Worm (Caenorhabditis elegans) whole organism, young adult: ENCODE measurements around the gene col-187.

Experiments
- B0035.1 ChIP-seq: sonication (generic microtip); optimal IDR thresholded peaks from 2 replicates; lab custom pipeline; 2016; ENCODE audit warnings: missing genetic modification characterization, mild to moderate bottlenecking, missing compliant biosample characterization, missing genotype, missing genetic modification reagents
- B0261.1 ChIP-seq: sonication (generic microtip); optimal IDR thresholded peaks from 2 replicates; lab custom pipeline; 2016; ENCODE audit warnings: mild to moderate bottlenecking, missing genetic modification characterization, moderate library complexity, missing compliant biosample characterization
- B0336.3 ChIP-seq: fragments of 200-800 bp; sonication (Bioruptor generic); IDR thresholded peaks from 2 replicates; pipeline ENCODE4 v1.3.6; 2022; ENCODE audit warnings: missing genetic modification characterization, missing compliant biosample characterization
- C06A6.2 ChIP-seq: fragments of 200-800 bp; sonication (Bioruptor generic); conservative IDR thresholded peaks from 2 replicates; pipeline ENCODE4 v1.3.6; 2022; ENCODE audit warnings: missing genetic modification characterization, missing compliant biosample characterization
- F49E8.2 ChIP-seq: sonication (generic microtip); optimal IDR thresholded peaks from 3 replicates; lab custom pipeline; 2017; ENCODE audit warnings: missing genetic modification characterization, mild to moderate bottlenecking, missing compliant biosample characterization, antibody characterized with exemption, moderate library complexity; ENCODE audit not compliant: insufficient read depth
- F52B5.7 ChIP-seq: sonication (generic microtip); optimal IDR thresholded peaks from 2 replicates; lab custom pipeline; 2016; ENCODE audit warnings: mild to moderate bottlenecking, missing genetic modification characterization, missing compliant biosample characterization
- F55B11.4 ChIP-seq: sonication (generic microtip); optimal IDR thresholded peaks from 2 replicates; lab custom pipeline; 2016; ENCODE audit warnings: missing compliant biosample characterization, missing genetic modification characterization, borderline replicate concordance; ENCODE audit not compliant: insufficient read depth
- Y53G8AR.9 ChIP-seq: fragments of 200-800 bp; sonication (Bioruptor generic); conservative IDR thresholded peaks from 2 replicates; pipeline ENCODE4 v1.3.6; 2022; ENCODE audit warnings: missing genetic modification reagents, missing genetic modification characterization, missing compliant biosample characterization
- Y67H2A.10 ChIP-seq: fragments of 200-800 bp; sonication (Bioruptor generic); conservative IDR thresholded peaks from 2 replicates; pipeline ENCODE4 v1.3.6; 2022; ENCODE audit warnings: missing genetic modification reagents, missing genetic modification characterization, missing compliant biosample characterization
- Y79H2A.3 ChIP-seq: fragments of 200-800 bp; sonication (Bioruptor generic); conservative IDR thresholded peaks from 2 replicates; pipeline ENCODE4 v1.3.6; 2022; ENCODE audit warnings: missing genetic modification reagents, missing genetic modification characterization, missing compliant biosample characterization
- Y95B8A.8 ChIP-seq: fragments of 200-800 bp; sonication (Bioruptor generic); IDR thresholded peaks from 2 replicates; pipeline ENCODE4 v1.3.6; 2022; ENCODE audit warnings: missing genetic modification reagents, missing genetic modification characterization, missing compliant biosample characterization
- ama-1 ChIP-seq, 3 experiments: fragments of 150-350 bp in 1 of 3; sonication (generic microtip) in 2 of 3; optimal IDR thresholded peaks; 2 replicates each; lab custom pipeline; 2014 to 2018; ENCODE audit warnings: missing biosample characterization in 2 of 3, missing genetic modification characterization in 2 of 3, missing genetic modification reagents in 2 of 3
- aptf-2 ChIP-seq: fragments of 200-800 bp; sonication (Bioruptor generic); conservative IDR thresholded peaks from 2 replicates; pipeline ENCODE4 v1.3.6; 2022; ENCODE audit warnings: missing genetic modification reagents, missing genetic modification characterization, missing compliant biosample characterization
- bed-1 ChIP-seq: fragments of 200-800 bp; sonication (Bioruptor generic); IDR thresholded peaks from 2 replicates; pipeline ENCODE4 v1.3.6; 2022; ENCODE audit warnings: missing genetic modification reagents, missing genetic modification characterization, missing compliant biosample characterization
- cebp-2 ChIP-seq: fragments of 200-800 bp; sonication (Bioruptor generic); IDR thresholded peaks from 2 replicates; pipeline ENCODE4 v1.3.6; 2022; ENCODE audit warnings: missing genetic modification characterization, missing compliant biosample characterization
- ceh-27 ChIP-seq: fragments of 200-800 bp; sonication (Bioruptor generic); optimal IDR thresholded peaks from 2 replicates; lab custom pipeline; 2018; ENCODE audit warnings: mild to moderate bottlenecking, missing genetic modification characterization, moderate library complexity, missing compliant biosample characterization
- ceh-58 ChIP-seq: fragments of 200-800 bp; sonication (Bioruptor generic); IDR thresholded peaks from 2 replicates; pipeline ENCODE4 v1.3.6; 2022; ENCODE audit warnings: missing genetic modification characterization, missing compliant biosample characterization
- ceh-79 ChIP-seq: sonication (generic microtip); optimal IDR thresholded peaks from 2 replicates; lab custom pipeline; 2017; ENCODE audit warnings: mild to moderate bottlenecking, missing genetic modification characterization, missing compliant biosample characterization
- ceh-91 ChIP-seq: fragments of 200-800 bp; sonication (Bioruptor generic); IDR thresholded peaks from 2 replicates; pipeline ENCODE4 v1.3.6; 2022; ENCODE audit warnings: missing genetic modification reagents, missing genetic modification characterization, missing compliant biosample characterization
- die-1 ChIP-seq: sonication (generic microtip); optimal IDR thresholded peaks from 2 replicates; lab custom pipeline; 2016; ENCODE audit warnings: missing genotype, mild to moderate bottlenecking, missing genetic modification characterization, missing compliant biosample characterization
- efl-1 ChIP-seq: fragments of 150-350 bp; optimal IDR thresholded peaks from 2 replicates; lab custom pipeline; 2014; ENCODE audit warnings: missing biosample characterization, missing genetic modification reagents, missing genetic modification characterization
- ekl-4 ChIP-seq: fragments of 200-800 bp; sonication (Bioruptor generic); IDR thresholded peaks from 2 replicates; pipeline ENCODE4 v1.3.6; 2022; ENCODE audit warnings: missing genetic modification reagents, missing genetic modification characterization, missing compliant biosample characterization
- hlh-12 ChIP-seq: sonication (generic microtip); optimal IDR thresholded peaks from 2 replicates; lab custom pipeline; 2016; ENCODE audit warnings: missing genetic modification characterization, missing compliant biosample characterization
- hmg-20 ChIP-seq: fragments of 200-800 bp; sonication (Bioruptor generic); IDR thresholded peaks from 2 replicates; pipeline ENCODE4 v1.3.6; 2022; ENCODE audit warnings: missing genetic modification reagents, missing genetic modification characterization, missing compliant biosample characterization
- lag-1 ChIP-seq: fragments of 200-800 bp; sonication (Bioruptor generic); IDR thresholded peaks from 2 replicates; pipeline ENCODE4 v1.3.6; 2022; ENCODE audit warnings: missing genetic modification reagents, missing genetic modification characterization, missing compliant biosample characterization
- let-526 ChIP-seq: fragments of 200-800 bp; sonication (Bioruptor generic); IDR thresholded peaks from 2 replicates; pipeline ENCODE4 v1.3.6; 2022; ENCODE audit warnings: missing genetic modification reagents, missing genetic modification characterization, missing compliant biosample characterization
- lin-35 ChIP-seq, 3 experiments: fragments of 150-350 bp in 2 of 3; sonication (generic microtip) in 1 of 3; optimal IDR thresholded peaks; 2 replicates each; lab custom pipeline; 2014 to 2018; ENCODE audit warnings: missing biosample characterization in 3 of 3, missing genetic modification characterization in 3 of 3, missing genetic modification reagents in 3 of 3
- lsy-27 ChIP-seq: sonication (generic microtip); optimal IDR thresholded peaks from 2 replicates; lab custom pipeline; 2017; ENCODE audit warnings: missing genetic modification characterization, mild to moderate bottlenecking, missing compliant biosample characterization, antibody characterized with exemption, missing genotype, borderline replicate concordance; ENCODE audit not compliant: insufficient read depth
- madf-3 ChIP-seq: fragments of 200-800 bp; sonication (Bioruptor generic); IDR thresholded peaks from 2 replicates; pipeline ENCODE4 v1.3.6; 2022; ENCODE audit warnings: missing genetic modification reagents, missing genetic modification characterization, missing compliant biosample characterization
- mcd-1 ChIP-seq: fragments of 200-800 bp; sonication (Bioruptor generic); IDR thresholded peaks from 2 replicates; pipeline ENCODE4 v1.3.6; 2022; ENCODE audit warnings: missing genetic modification reagents, missing genetic modification characterization, missing compliant biosample characterization
- mel-28 ChIP-seq: sonication (generic microtip); optimal IDR thresholded peaks from 2 replicates; lab custom pipeline; 2016; ENCODE audit warnings: borderline replicate concordance, mild to moderate bottlenecking, missing genetic modification characterization, missing compliant biosample characterization
- mxl-1 ChIP-seq: sonication (generic microtip); optimal IDR thresholded peaks from 2 replicates; lab custom pipeline; 2016; ENCODE audit warnings: missing genetic modification characterization, missing compliant biosample characterization
- nfya-1 ChIP-seq: sonication (generic microtip); optimal IDR thresholded peaks from 2 replicates; lab custom pipeline; 2017; ENCODE audit warnings: antibody characterized with exemption, missing compliant biosample characterization, missing genetic modification characterization, borderline replicate concordance; ENCODE audit not compliant: insufficient read depth
- nfya-2 ChIP-seq: fragments of 200-800 bp; sonication (Bioruptor generic); IDR thresholded peaks from 2 replicates; pipeline ENCODE4 v1.3.6; 2022; ENCODE audit warnings: missing genetic modification reagents, missing genetic modification characterization, missing compliant biosample characterization
- nhr-120 ChIP-seq: fragments of 200-800 bp; sonication (Bioruptor generic); IDR thresholded peaks from 2 replicates; pipeline ENCODE4 v1.3.6; 2022; ENCODE audit warnings: missing genetic modification characterization, missing compliant biosample characterization
- nhr-179 ChIP-seq: sonication (generic microtip); optimal IDR thresholded peaks from 2 replicates; lab custom pipeline; 2016; ENCODE audit warnings: mild to moderate bottlenecking, missing genetic modification characterization, missing compliant biosample characterization
- nhr-80 ChIP-seq: sonication (generic microtip); optimal IDR thresholded peaks from 2 replicates; lab custom pipeline; 2016; ENCODE audit warnings: missing genetic modification characterization, missing compliant biosample characterization
- nhr-90 ChIP-seq: sonication (generic microtip); optimal IDR thresholded peaks from 2 replicates; lab custom pipeline; 2016; ENCODE audit warnings: missing genotype, mild to moderate bottlenecking, missing genetic modification characterization, missing compliant biosample characterization
- repo-1 ChIP-seq: sonication (generic microtip); optimal IDR thresholded peaks from 2 replicates; lab custom pipeline; 2017; ENCODE audit warnings: mild to moderate bottlenecking, missing genetic modification characterization, missing compliant biosample characterization
- rpc-1 ChIP-seq, 2 experiments: fragments of 150-350 bp in 1 of 2; sonication (generic microtip) in 1 of 2; optimal IDR thresholded peaks; 2 replicates each; lab custom pipeline; 2014 to 2018; ENCODE audit warnings: missing biosample characterization in 1 of 2, missing genetic modification characterization in 1 of 2, missing genetic modification reagents in 1 of 2, missing genotype in 1 of 2
- sdz-38 ChIP-seq: sonication (generic microtip); optimal IDR thresholded peaks from 2 replicates; lab custom pipeline; 2016; ENCODE audit warnings: missing genotype, missing genetic modification characterization, missing compliant biosample characterization
- somi-1 ChIP-seq: fragments of 200-800 bp; sonication (Bioruptor generic); optimal IDR thresholded peaks from 2 replicates; lab custom pipeline; 2018; ENCODE audit warnings: mild to moderate bottlenecking, missing genetic modification characterization, missing compliant biosample characterization
- sptf-2 ChIP-seq: fragments of 200-800 bp; sonication (Bioruptor generic); optimal IDR thresholded peaks from 2 replicates; lab custom pipeline; 2018; ENCODE audit warnings: mild to moderate bottlenecking, missing genetic modification characterization, missing compliant biosample characterization
- tbp1 ChIP-seq: fragments of 200-800 bp; sonication (Bioruptor generic); optimal IDR thresholded peaks from 2 replicates; lab custom pipeline; 2018; ENCODE audit warnings: mild to moderate bottlenecking, missing genetic modification characterization, missing compliant biosample characterization
- zim-3 ChIP-seq: sonication (generic microtip); optimal IDR thresholded peaks from 2 replicates; lab custom pipeline; 2017; ENCODE audit warnings: mild to moderate bottlenecking, missing genetic modification characterization, moderate library complexity, missing compliant biosample characterization
- ztf-26 ChIP-seq: sonication (generic microtip); optimal IDR thresholded peaks from 2 replicates; lab custom pipeline; 2017; ENCODE audit warnings: missing genetic modification characterization, missing compliant biosample characterization

The col-187 gene

DNA sequence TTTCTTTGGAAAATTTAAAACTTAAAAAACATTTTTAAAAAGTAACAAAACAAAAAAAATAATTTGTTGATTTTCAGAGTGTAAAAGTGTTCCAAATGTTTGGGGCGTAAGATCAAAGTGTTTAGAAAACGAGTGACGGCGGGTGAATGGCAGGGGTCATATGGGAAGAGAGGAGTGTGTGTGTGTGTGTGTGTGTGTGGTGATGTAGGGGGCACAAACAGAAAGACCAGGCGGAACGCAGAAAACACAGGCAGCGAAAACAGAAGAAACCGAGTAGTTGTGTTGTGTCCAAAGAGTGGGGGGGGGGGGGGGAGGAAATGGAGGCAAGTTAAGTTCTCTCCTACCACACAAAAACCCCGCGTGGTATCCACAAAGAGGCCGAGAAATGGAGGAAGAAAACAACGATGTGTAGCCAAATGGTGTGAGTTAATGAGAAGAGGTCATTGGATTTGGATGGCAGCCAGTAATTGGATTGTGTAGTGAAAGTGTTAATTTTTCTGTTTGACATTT is 32.4 kb upstream of the col-187 start, which contains the start of gene B0395.3 (continued):
- TF ChIP-seq F49E8.2 (no peak), Y95B8A.8 (GFP tag; lab: Robert Waterston, UW) (no peak), lag-1 (GFP tag; lab: Robert Waterston, UW) (no peak), madf-3 (no peak), Y67H2A.10 (GFP tag; lab: Robert Waterston, UW) (no peak), mel-28 (tag; lab: Kevin White, UChicago) (no peak), lsy-27 (tag; lab: Kevin White, UChicago) (no peak), nhr-80 (tag; lab: Kevin White, UChicago) (peak; percentile 66), ekl-4 (GFP tag; lab: Robert Waterston, UW) (peak; percentile 14; the same call in 1 of the 2 replicates), nhr-90 (tag; lab: Kevin White, UChicago) (no peak), hlh-12 (tag; lab: Kevin White, UChicago) (no peak), bed-1 (GFP tag; lab: Robert Waterston, UW) (no peak), ama-1 (optimal IDR thresholded peaks at IDR 0.05; lab: Kevin White, UChicago) (no peak), ama-1 (GFP tag; optimal IDR thresholded peaks at IDR 0.05; lab: Kevin White, UChicago) (no peak), lin-35 (GFP tag; optimal IDR thresholded peaks at IDR 0.05; lab: Kevin White, UChicago) (peak in 1 of 3 experiments; percentile 10), C06A6.2 (GFP tag; lab: Robert Waterston, UW) (no peak), F55B11.4 (no peak), somi-1 (GFP tag; lab: Kevin White, UChicago) (no peak), B0261.1 (tag; lab: Kevin White, UChicago) (peak; percentile 4), B0336.3 (GFP tag; lab: Robert Waterston, UW) (0 out of 2 replicates have a peak, but pooled peaks have one; percentile 30), ceh-79 (no peak), Y79H2A.3 (GFP tag; lab: Robert Waterston, UW) (no peak), nfya-2 (no peak), B0035.1 (no peak), ceh-27 (GFP tag; lab: Kevin White, UChicago) (peak; percentile 76), tbp1 (GFP tag; lab: Kevin White, UChicago) (peak; percentile 31), nfya-1 (tag; lab: Kevin White, UChicago) (no peak), sptf-2 (GFP tag; lab: Kevin White, UChicago) (no peak), ztf-26 (tag; lab: Kevin White, UChicago) (peak; percentile 30)

DNA sequence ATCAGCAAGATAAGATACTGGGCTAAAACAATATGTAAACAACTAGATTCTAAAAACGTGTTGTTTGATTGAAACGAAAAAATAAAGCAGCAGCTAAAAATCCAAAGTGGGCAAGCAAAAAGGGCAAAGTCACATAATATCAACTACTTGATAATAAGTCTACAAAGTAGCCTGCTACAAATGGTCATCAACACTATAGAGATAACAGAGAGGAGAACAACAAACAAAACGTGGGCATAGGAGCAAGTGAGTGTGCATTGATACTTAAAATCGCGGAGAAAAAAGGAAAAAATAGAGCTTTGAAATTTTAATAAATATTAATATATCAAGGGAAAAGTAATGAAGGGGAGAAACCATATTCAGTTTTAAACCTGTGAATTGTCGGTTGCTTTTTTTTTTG is 30.9 kb upstream of the col-187 start:
- TF ChIP-seq cebp-2, result no peak
- peak; percentile 21 for TF ChIP-seq nhr-80 (tag; lab: Kevin White, UChicago)

DNA sequence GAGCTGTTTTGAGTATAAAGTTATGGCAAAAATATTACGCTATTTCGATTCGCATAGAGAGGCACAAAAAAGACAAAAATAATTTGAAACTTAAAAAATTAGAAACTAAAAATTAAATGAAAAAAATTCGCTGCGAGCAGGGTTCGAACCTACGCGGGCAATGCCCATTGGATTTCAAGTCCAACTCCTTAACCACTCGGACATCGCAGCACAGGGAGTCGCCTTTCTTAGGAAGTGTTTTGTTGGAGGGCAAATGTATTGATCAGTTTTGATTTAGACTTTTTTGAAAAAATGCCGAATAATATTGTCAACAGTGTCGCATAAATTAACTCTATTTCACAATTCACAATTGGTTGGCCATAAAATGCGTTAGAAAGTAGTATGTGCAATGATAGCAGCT is 30.2 kb upstream of the col-187 start:
- no peak for TF ChIP-seq let-526
- no peak for TF ChIP-seq sdz-38 (tag; lab: Kevin White, UChicago)
- 0 out of 2 replicates have a peak, but pooled peaks have one; percentile 9 for TF ChIP-seq mcd-1
- no peak for TF ChIP-seq nfya-1 (tag; lab: Kevin White, UChicago)
- TF ChIP-seq repo-1 (tag; lab: Kevin White, UChicago), result no peak
- TF ChIP-seq rpc-1 (optimal IDR thresholded peaks at IDR 0.05; lab: Kevin White, UChicago), result peak; percentile 58
- peak; percentile 79 for TF ChIP-seq rpc-1 (tag; optimal IDR thresholded peaks at IDR 0.05; lab: Kevin White, UChicago)
- no peak for TF ChIP-seq mxl-1
- no peak for TF ChIP-seq nhr-120 (GFP tag; lab: Robert Waterston, UW)
- TF ChIP-seq ceh-91 (GFP tag; lab: Robert Waterston, UW), result no peak
- TF ChIP-seq zim-3 (tag; lab: Kevin White, UChicago), result no peak
- TF ChIP-seq die-1, result peak; percentile 51
- TF ChIP-seq hmg-20 (GFP tag; lab: Robert Waterston, UW), result no peak
- TF ChIP-seq nhr-179 (tag; lab: Kevin White, UChicago), result no peak
- no peak for TF ChIP-seq efl-1 (GFP tag; lab: Kevin White, UChicago)
- no peak for TF ChIP-seq mel-28 (tag; lab: Kevin White, UChicago)
- no peak for TF ChIP-seq F52B5.7 (tag; lab: Kevin White, UChicago)
- TF ChIP-seq aptf-2, result no peak
- no peak for TF ChIP-seq ceh-58
- no peak for TF ChIP-seq Y53G8AR.9 (GFP tag; lab: Robert Waterston, UW)
